Worm (Caenorhabditis elegans): ENCODE measurements around the gene W09H1.1.

DNA sequence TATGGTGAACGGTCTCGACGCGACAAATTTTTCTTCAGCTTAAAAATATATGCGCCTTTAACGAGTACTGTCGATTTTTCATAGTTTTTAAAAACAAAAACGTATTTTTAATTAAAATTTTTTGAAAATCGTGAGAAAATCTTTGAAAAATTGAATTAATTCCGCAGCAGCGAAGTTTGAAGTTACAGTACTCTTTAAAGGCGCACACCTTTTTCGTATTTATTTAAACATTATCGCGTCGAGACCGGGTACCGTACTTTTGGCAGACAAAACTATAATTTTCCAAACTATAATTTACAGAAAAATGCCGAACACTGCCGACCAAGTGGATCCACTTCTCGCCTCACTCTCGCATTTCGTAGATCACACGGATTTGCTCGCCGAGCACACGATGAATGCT is 34.4 kb upstream of the W09H1.1 start, which contains the start of gene F15D4.2:
- no peak for TF ChIP-seq lin-35 (GFP tag; optimal IDR thresholded peaks at IDR 0.05)
- no peak for TF ChIP-seq nhr-77 (tag; optimal IDR thresholded peaks at IDR 0.05)
- TF ChIP-seq ceh-63 (GFP tag; optimal IDR thresholded peaks at IDR 0.05), result no peak
- no peak for TF ChIP-seq isw-1 (GFP tag; IDR thresholded peaks at IDR 0.05)
- TF ChIP-seq ama-1 (optimal IDR thresholded peaks at IDR 0.05), result no peak
- no peak for TF ChIP-seq efl-3 (GFP tag; optimal IDR thresholded peaks at IDR 0.05)
- no peak for TF ChIP-seq blmp-1 (tag; optimal IDR thresholded peaks at IDR 0.05)
- no peak for TF ChIP-seq ces-1 (GFP tag; optimal IDR thresholded peaks at IDR 0.05)
- no peak for TF ChIP-seq nhr-47 (tag; optimal IDR thresholded peaks at IDR 0.05)
- TF ChIP-seq fkh-8 (tag; optimal IDR thresholded peaks at IDR 0.05), result no peak
- no peak for TF ChIP-seq lsy-2 (tag; optimal IDR thresholded peaks at IDR 0.05)
- TF ChIP-seq dpl-1 (GFP tag; optimal IDR thresholded peaks at IDR 0.05), result no peak
